Worm (Caenorhabditis elegans) whole organism, L2 larva: ENCODE results near the gene T28C6.11.

Experiments used
- ceh-16 ChIP-seq: fragments of 150-350 bp; optimal IDR thresholded peaks from 2 replicates; lab custom pipeline; 2014; ENCODE audit warnings: missing biosample characterization, missing genetic modification characterization
- nhr-129 ChIP-seq: fragments of 150-350 bp; optimal IDR thresholded peaks from 2 replicates; lab custom pipeline; 2014; ENCODE audit warnings: missing biosample characterization, missing genetic modification characterization
- nhr-6 ChIP-seq: fragments of 150-350 bp; optimal IDR thresholded peaks from 2 replicates; lab custom pipeline; 2014; ENCODE audit warnings: missing biosample characterization, missing genetic modification characterization
- sma-3 ChIP-seq: sonication (generic microtip); optimal IDR thresholded peaks from 2 replicates; lab custom pipeline; 2016; ENCODE audit warnings: missing genetic modification reagents, missing genetic modification characterization, missing compliant biosample characterization

DNA sequence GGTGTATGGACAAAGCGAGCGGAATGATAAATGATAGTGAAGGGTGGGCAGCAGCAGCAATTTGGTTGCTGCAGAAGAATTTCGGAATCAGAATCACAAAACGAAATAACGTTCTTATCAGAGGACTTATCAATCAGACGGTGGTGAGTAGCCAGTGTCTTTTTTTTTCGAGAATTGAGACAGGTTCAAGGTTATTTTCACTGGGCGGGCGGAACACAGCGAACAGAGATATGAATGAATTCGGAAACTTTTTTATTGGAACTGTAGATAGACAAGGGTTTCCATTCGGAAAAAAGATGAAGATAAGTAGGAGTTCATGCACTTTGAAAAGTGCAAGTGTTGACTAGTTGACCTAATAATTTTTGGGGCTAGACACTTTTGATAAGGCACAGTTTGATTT is 46.8 kb downstream of the T28C6.11 start:
- peak; percentile 68 for TF ChIP-seq sma-3
- no peak for TF ChIP-seq ceh-16 (tag; lab: Kevin White, UChicago)
- no peak for TF ChIP-seq nhr-129 (tag; lab: Kevin White, UChicago)
- no peak for TF ChIP-seq nhr-6
